Fruit fly (Drosophila melanogaster) whole organism, embryonic: ENCODE results near the gene Phb1.
A peak's percentile ranks its signal among the peaks of the same experiment; 100 is the strongest.

Source experiments
- BEAF-32 ChIP-seq: fragments of 200-800 bp; sonication (Bioruptor generic); optimal IDR thresholded peaks from 3 replicates; lab custom pipeline; 2017; ENCODE audit warnings: missing biosample characterization, missing genetic modification characterization, mild to moderate bottlenecking, moderate library complexity, missing genetic modification reagents
- CG1024 ChIP-seq: fragments of 200-800 bp; sonication (Bioruptor generic); IDR thresholded peaks from 2 replicates; pipeline ENCODE4 v1.3.6; 2022; ENCODE audit warnings: missing biosample characterization, missing genetic modification characterization
- CG11085 ChIP-seq: fragments of 200-800 bp; sonication (Bioruptor generic); IDR thresholded peaks from 2 replicates; pipeline ENCODE4 v1.3.6; 2022; ENCODE audit warnings: missing biosample characterization, missing genetic modification characterization
- CG12155 ChIP-seq: fragments of 200-800 bp; sonication (Bioruptor generic); optimal IDR thresholded peaks from 3 replicates; lab custom pipeline; 2016; ENCODE audit warnings: missing biosample characterization, missing genetic modification characterization
- CG12659 ChIP-seq: fragments of 200-800 bp; sonication (Bioruptor generic); optimal IDR thresholded peaks from 3 replicates; lab custom pipeline; 2017; ENCODE audit warnings: mild to moderate bottlenecking, missing biosample characterization, missing genetic modification reagents, missing genetic modification characterization
- CG14050 ChIP-seq: fragments of 200-800 bp; sonication (Bioruptor generic); IDR thresholded peaks from 3 replicates; pipeline ENCODE4 v1.3.6; 2022; ENCODE audit warnings: missing biosample characterization, missing genetic modification characterization
- CG14441 ChIP-seq: fragments of 200-800 bp; sonication (Bioruptor generic); IDR thresholded peaks from 2 replicates; pipeline ENCODE4 v1.3.6; 2022; ENCODE audit warnings: missing biosample characterization, missing genetic modification characterization
- CG1603 ChIP-seq: fragments of 200-800 bp; sonication (Bioruptor generic); optimal IDR thresholded peaks from 2 replicates; lab custom pipeline; 2019; ENCODE audit warnings: missing biosample characterization, mild to moderate bottlenecking, missing genetic modification characterization, moderate library complexity
- CG17359 ChIP-seq: fragments of 200-800 bp; sonication (Bioruptor generic); optimal IDR thresholded peaks from 3 replicates; lab custom pipeline; 2018; ENCODE audit warnings: missing biosample characterization, mild to moderate bottlenecking, missing genetic modification characterization, moderate library complexity
- CG17829 ChIP-seq: fragments of 200-800 bp; optimal IDR thresholded peaks from 2 replicates; lab custom pipeline; 2019; ENCODE audit warnings: missing biosample characterization, mild to moderate bottlenecking, missing genetic modification characterization, moderate library complexity
- CG2202 ChIP-seq: fragments of 200-800 bp; sonication (Bioruptor generic); optimal IDR thresholded peaks from 2 replicates; lab custom pipeline; 2018; ENCODE audit warnings: missing biosample characterization, mild to moderate bottlenecking, missing genetic modification characterization
- CG3065 ChIP-seq: fragments of 200-800 bp; sonication (Bioruptor generic); optimal IDR thresholded peaks from 2 replicates; lab custom pipeline; 2016; ENCODE audit warnings: missing biosample characterization, missing genetic modification characterization
- CG31224 ChIP-seq: fragments of 200-800 bp; sonication (Bioruptor generic); IDR thresholded peaks from 2 replicates; pipeline ENCODE4 v1.3.6; 2022; ENCODE audit warnings: missing biosample characterization, missing genetic modification characterization
- CG4617 ChIP-seq: fragments of 200-800 bp; sonication (Bioruptor generic); optimal IDR thresholded peaks from 3 replicates; lab custom pipeline; 2016; ENCODE audit warnings: missing biosample characterization, missing genetic modification characterization, borderline replicate concordance
- CG6272 ChIP-seq: fragments of 200-800 bp; sonication (Bioruptor generic); IDR thresholded peaks from 2 replicates; pipeline ENCODE4 v1.3.6; 2022; ENCODE audit warnings: missing biosample characterization, missing genetic modification characterization
- CG6683 ChIP-seq: fragments of 200-800 bp; sonication (Bioruptor generic); optimal IDR thresholded peaks from 2 replicates; lab custom pipeline; 2017; ENCODE audit warnings: missing biosample characterization, mild to moderate bottlenecking, missing genetic modification characterization, missing genetic modification reagents
- CG6791 ChIP-seq: fragments of 200-800 bp; sonication (Bioruptor generic); IDR thresholded peaks from 3 replicates; pipeline ENCODE4 v1.3.6; 2022; ENCODE audit warnings: missing biosample characterization, missing genetic modification characterization; ENCODE audit not compliant: partially characterized antibody
- CG7271 ChIP-seq: fragments of 200-800 bp; sonication (Bioruptor generic); optimal IDR thresholded peaks from 2 replicates; lab custom pipeline; 2018; ENCODE audit warnings: missing biosample characterization, mild to moderate bottlenecking, missing genetic modification characterization, moderate library complexity
- CG7357 ChIP-seq: fragments of 200-800 bp; sonication (Bioruptor generic); IDR thresholded peaks from 3 replicates; pipeline ENCODE4 v1.3.6; 2022; ENCODE audit warnings: missing biosample characterization, missing genetic modification characterization
- CG7839 ChIP-seq: fragments of 200-800 bp; sonication (Bioruptor generic); optimal IDR thresholded peaks from 3 replicates; lab custom pipeline; 2018; ENCODE audit warnings: missing biosample characterization, mild to moderate bottlenecking, missing genetic modification characterization, moderate library complexity
- CG9437 ChIP-seq: fragments of 200-800 bp; sonication (Bioruptor generic); optimal IDR thresholded peaks from 2 replicates; lab custom pipeline; 2018; ENCODE audit warnings: missing biosample characterization, mild to moderate bottlenecking, missing genetic modification characterization
- Dfd ChIP-seq, 2 experiments: fragments of >200 bp; optimal IDR thresholded peaks; 2 replicates each; lab custom pipeline; 2017; ENCODE audit warnings: missing biosample characterization in 2 of 2, missing genetic modification characterization in 2 of 2
- Doc2 ChIP-seq: fragments of 200-800 bp; sonication (Bioruptor generic); IDR thresholded peaks from 2 replicates; pipeline ENCODE4 v1.3.6; 2022; ENCODE audit warnings: missing biosample characterization, missing genetic modification characterization
- Dp ChIP-seq: fragments of 200-800 bp; sonication (Bioruptor generic); optimal IDR thresholded peaks from 2 replicates; lab custom pipeline; 2018; ENCODE audit warnings: missing biosample characterization, mild to moderate bottlenecking, missing genetic modification characterization, moderate library complexity
- E2f1 ChIP-seq: fragments of 200-800 bp; sonication (Bioruptor generic); IDR thresholded peaks from 2 replicates; pipeline ENCODE4 v1.3.6; 2022; ENCODE audit warnings: missing biosample characterization, missing genetic modification characterization
- Fer2 ChIP-seq: fragments of 200-800 bp; sonication (Bioruptor generic); optimal IDR thresholded peaks from 2 replicates; lab custom pipeline; 2018; ENCODE audit warnings: missing biosample characterization, mild to moderate bottlenecking, missing genetic modification characterization, moderate library complexity
- NC2α ChIP-seq: fragments of 200-800 bp; sonication (Bioruptor generic); optimal IDR thresholded peaks from 2 replicates; lab custom pipeline; 2016; ENCODE audit warnings: missing biosample characterization, missing genetic modification characterization
- NC2β ChIP-seq: fragments of 200-800 bp; sonication (Bioruptor generic); optimal IDR thresholded peaks from 2 replicates; lab custom pipeline; 2016; ENCODE audit warnings: missing biosample characterization, missing genetic modification characterization
- Nf-YC ChIP-seq: fragments of 200-800 bp; optimal IDR thresholded peaks from 3 replicates; lab custom pipeline; 2019; ENCODE audit warnings: missing biosample characterization, mild to moderate bottlenecking, missing genetic modification characterization, moderate library complexity
- Opbp ChIP-seq: fragments of 200-800 bp; sonication (Bioruptor generic); IDR thresholded peaks from 3 replicates; pipeline ENCODE4 v1.3.6; 2022; ENCODE audit warnings: missing biosample characterization, missing genetic modification characterization; ENCODE audit not compliant: partially characterized antibody
- TFAM ChIP-seq: fragments of 200-800 bp; sonication (Bioruptor generic); optimal IDR thresholded peaks from 2 replicates; lab custom pipeline; 2017; ENCODE audit warnings: missing biosample characterization, missing genetic modification characterization, inconsistent platforms
- Vsx1 ChIP-seq: fragments of 200-800 bp; sonication (Bioruptor generic); optimal IDR thresholded peaks from 2 replicates; lab custom pipeline; 2017; ENCODE audit warnings: missing biosample characterization, mild to moderate bottlenecking, missing genetic modification characterization, missing genetic modification reagents
- Xbp1 ChIP-seq: fragments of 200-800 bp; sonication (Bioruptor generic); optimal IDR thresholded peaks from 3 replicates; lab custom pipeline; 2016; ENCODE audit warnings: missing biosample characterization, mild to moderate bottlenecking, missing genetic modification characterization
- ab ChIP-seq: fragments of 200-800 bp; sonication (Bioruptor generic); optimal IDR thresholded peaks from 2 replicates; lab custom pipeline; 2016; ENCODE audit warnings: missing biosample characterization, missing genetic modification characterization
- ap ChIP-seq: fragments of 200-800 bp; sonication (Bioruptor generic); IDR thresholded peaks from 2 replicates; pipeline ENCODE4 v1.3.6; 2022; ENCODE audit warnings: missing biosample characterization, missing genetic modification characterization
- ase ChIP-seq: fragments of 200-800 bp; sonication (Bioruptor generic); IDR thresholded peaks from 3 replicates; pipeline ENCODE4 v1.3.6; 2022; ENCODE audit warnings: missing biosample characterization, missing genetic modification characterization
- bbx ChIP-seq: fragments of 200-800 bp; sonication (Bioruptor generic); IDR thresholded peaks from 2 replicates; pipeline ENCODE4 v1.3.6; 2022; ENCODE audit warnings: missing biosample characterization, missing genetic modification characterization; ENCODE audit not compliant: partially characterized antibody
- corto ChIP-seq: fragments of 200-800 bp; sonication (Bioruptor generic); optimal IDR thresholded peaks from 2 replicates; lab custom pipeline; 2016; ENCODE audit warnings: missing biosample characterization, mild to moderate bottlenecking, missing genetic modification characterization, moderate library complexity
- da ChIP-seq: fragments of 200-800 bp; sonication (Bioruptor generic); optimal IDR thresholded peaks from 2 replicates; lab custom pipeline; 2016; ENCODE audit warnings: missing biosample characterization, missing genetic modification characterization
- dysf ChIP-seq: fragments of 200-800 bp; sonication (Bioruptor generic); IDR thresholded peaks from 3 replicates; pipeline ENCODE4 v1.3.6; 2022; ENCODE audit warnings: missing biosample characterization, missing genetic modification characterization
- fru ChIP-seq: fragments of >200 bp; optimal IDR thresholded peaks from 2 replicates; lab custom pipeline; 2017
- ftz-f1 ChIP-seq: fragments of 200-800 bp; sonication (Bioruptor generic); optimal IDR thresholded peaks from 2 replicates; lab custom pipeline; 2016; ENCODE audit warnings: missing biosample characterization, missing genetic modification characterization
- grau ChIP-seq: fragments of 200-800 bp; optimal IDR thresholded peaks from 3 replicates; lab custom pipeline; 2019; ENCODE audit warnings: missing biosample characterization, mild to moderate bottlenecking, missing genetic modification characterization, moderate library complexity
- h ChIP-seq: fragments of >200 bp; optimal IDR thresholded peaks from 2 replicates; lab custom pipeline; 2017
- inv ChIP-seq: fragments of 200-800 bp; sonication (Bioruptor generic); IDR thresholded peaks from 2 replicates; pipeline ENCODE4 v1.3.6; 2022; ENCODE audit warnings: missing biosample characterization, missing genetic modification characterization; ENCODE audit not compliant: partially characterized antibody
- luna ChIP-seq: fragments of 200-800 bp; sonication (Bioruptor generic); optimal IDR thresholded peaks from 2 replicates; lab custom pipeline; 2016; ENCODE audit warnings: missing biosample characterization, missing genetic modification characterization
- org-1 ChIP-seq: fragments of 200-800 bp; sonication (Bioruptor generic); optimal IDR thresholded peaks from 2 replicates; lab custom pipeline; 2017; ENCODE audit warnings: missing biosample characterization, missing genetic modification characterization
- pum ChIP-seq: fragments of 200-800 bp; sonication (Bioruptor generic); optimal IDR thresholded peaks from 2 replicates; lab custom pipeline; 2016; ENCODE audit warnings: missing biosample characterization, missing genetic modification characterization
- rib ChIP-seq: fragments of 200-800 bp; sonication (Bioruptor generic); IDR thresholded peaks from 2 replicates; pipeline ENCODE4 v1.3.6; 2022; ENCODE audit warnings: missing biosample characterization, missing genetic modification characterization
- sens ChIP-seq: fragments of 200-800 bp; sonication (Bioruptor generic); peaks from one replicate; lab custom pipeline; 2016; ENCODE audit warnings: missing biosample characterization, missing genetic modification characterization
- sob ChIP-seq: fragments of 200-800 bp; sonication (Bioruptor generic); IDR thresholded peaks from 2 replicates; pipeline ENCODE4 v1.3.6; 2022; ENCODE audit warnings: missing biosample characterization, missing genetic modification characterization

Phb1 gene

dm6 chr2L:19141435-19142126, 17.9 kb upstream of the Phb1 start (continued):
- peak; percentile 73 for TF ChIP-seq CG2202 (tag; lab: Kevin White, UChicago)
- no peak for TF ChIP-seq TFAM (GFP tag; lab: Kevin White, UChicago)
- no peak for TF ChIP-seq h (lab: Kevin White, UChicago)
- no peak for TF ChIP-seq CG6272 (GFP tag; lab: Robert Waterston, UW)
- no peak for TF ChIP-seq bbx
- no peak for TF ChIP-seq inv
- no peak for TF ChIP-seq da (GFP tag; lab: Kevin White, UChicago)
- no peak for TF ChIP-seq CG11085
- peak; percentile 71 for TF ChIP-seq CG17829
- TF ChIP-seq CG1024 (GFP tag; lab: Robert Waterston, UW) = no peak
- no peak for TF ChIP-seq CG6791
- TF ChIP-seq E2f1 (GFP tag; lab: Robert Waterston, UW) = no peak
- no peak for TF ChIP-seq corto
- peak; percentile 95 for TF ChIP-seq sens (GFP tag; lab: Kevin White, UChicago)
- no peak for TF ChIP-seq ap (GFP tag; lab: Robert Waterston, UW)
- no peak for TF ChIP-seq Opbp (GFP tag; lab: Robert Waterston, UW)
- no peak for TF ChIP-seq CG7271 (tag; lab: Kevin White, UChicago)
- TF ChIP-seq org-1 (GFP tag; lab: Kevin White, UChicago) = peak; percentile 71
- TF ChIP-seq CG14050 (GFP tag; lab: Robert Waterston, UW) = no peak
- peak; percentile 85 for TF ChIP-seq grau (tag; lab: Kevin White, UChicago)
- no peak for TF ChIP-seq CG4617
- no peak for TF ChIP-seq ase
- TF ChIP-seq dysf (GFP tag; lab: Robert Waterston, UW) = peak; percentile 79
- TF ChIP-seq Xbp1 (GFP tag; lab: Kevin White, UChicago) = peak; percentile 73
- peak; percentile 35; the same call in 1 of the 2 replicates for TF ChIP-seq CG14441 (GFP tag; lab: Robert Waterston, UW)
- no peak for TF ChIP-seq ab
- no peak for TF ChIP-seq BEAF-32 (GFP tag; lab: Kevin White, UChicago)
- TF ChIP-seq ftz-f1 = no peak
- peak; percentile 67 for TF ChIP-seq CG12659 (GFP tag; lab: Kevin White, UChicago)
- TF ChIP-seq sob (GFP tag; lab: Robert Waterston, UW) = peak; percentile 30; the same call in 1 of the 2 replicates
- peak; percentile 68 for TF ChIP-seq CG12155
- TF ChIP-seq CG9437 (GFP tag; lab: Kevin White, UChicago) = peak; percentile 77
- no peak for TF ChIP-seq CG7357 (GFP tag; lab: Robert Waterston, UW)
- TF ChIP-seq Nf-YC (tag; lab: Kevin White, UChicago) = peak; percentile 18
- TF ChIP-seq Dfd (GFP tag; optimal IDR thresholded peaks at IDR 0.05; lab: Kevin White, UChicago) = peak in 1 of 2 experiments; percentile 23
- TF ChIP-seq NC2β (GFP tag; lab: Kevin White, UChicago) = peak; percentile 49
- TF ChIP-seq Fer2 (tag; lab: Kevin White, UChicago) = peak; percentile 32
- peak; percentile 38 for TF ChIP-seq pum (GFP tag; lab: Kevin White, UChicago)
- TF ChIP-seq NC2α (GFP tag; lab: Kevin White, UChicago) = peak; percentile 62
- peak; percentile 54 for TF ChIP-seq CG1603 (tag; lab: Kevin White, UChicago)
- no peak for TF ChIP-seq Dp
- peak; percentile 65 for TF ChIP-seq CG31224 (GFP tag; lab: Robert Waterston, UW)
- TF ChIP-seq Vsx1 = peak; percentile 64
- peak; percentile 30; the same call in 1 of the 2 replicates for TF ChIP-seq rib (GFP tag; lab: Robert Waterston, UW)
- no peak for TF ChIP-seq fru (lab: Kevin White, UChicago)
- TF ChIP-seq CG6683 (GFP tag; lab: Kevin White, UChicago) = peak; percentile 30
- TF ChIP-seq Doc2 (GFP tag; lab: Robert Waterston, UW) = no peak
- peak; percentile 55 for TF ChIP-seq CG3065
- TF ChIP-seq CG17359 (tag; lab: Kevin White, UChicago) = peak; percentile 51
- peak; percentile 57 for TF ChIP-seq luna (GFP tag; lab: Kevin White, UChicago)
- peak; percentile 86 for TF ChIP-seq CG7839 (tag; lab: Kevin White, UChicago)
